Fruit fly (Drosophila melanogaster) whole organism, embryonic: ENCODE results near the gene Nxf3.

Experiments
- Adf1 ChIP-seq: fragments of 200-800 bp; sonication (Bioruptor generic); IDR thresholded peaks from 2 replicates; pipeline ENCODE4 v1.3.6; 2022; ENCODE audit warnings: missing biosample characterization, missing genetic modification characterization
- Aef1 ChIP-seq: fragments of 200-800 bp; sonication (Bioruptor generic); IDR thresholded peaks from 3 replicates; pipeline ENCODE4 v1.3.6; 2022; ENCODE audit warnings: missing biosample characterization, missing genetic modification characterization
- Atf6 ChIP-seq: fragments of 200-800 bp; sonication (Bioruptor generic); IDR thresholded peaks from 2 replicates; pipeline ENCODE4 v1.3.6; 2022; ENCODE audit warnings: missing biosample characterization, missing genetic modification characterization
- BtbVII ChIP-seq: fragments of 200-800 bp; sonication (Bioruptor generic); optimal IDR thresholded peaks from 3 replicates; lab custom pipeline; 2017; ENCODE audit warnings: missing biosample characterization, mild to moderate bottlenecking, missing genetic modification characterization
- CG10431 ChIP-seq: fragments of 200-800 bp; sonication (Bioruptor generic); optimal IDR thresholded peaks from 3 replicates; lab custom pipeline; 2018; ENCODE audit warnings: missing biosample characterization, mild to moderate bottlenecking, missing genetic modification characterization
- CG11398 ChIP-seq: fragments of 200-800 bp; sonication (Bioruptor generic); optimal IDR thresholded peaks from 2 replicates; lab custom pipeline; 2016; ENCODE audit warnings: missing biosample characterization, missing genetic modification characterization
- CG11456 ChIP-seq: fragments of 200-800 bp; sonication (Bioruptor generic); IDR thresholded peaks from 3 replicates; pipeline ENCODE4 v1.3.6; 2022; ENCODE audit warnings: missing biosample characterization, missing genetic modification characterization
- CG11560 ChIP-seq: fragments of 200-800 bp; sonication (Bioruptor generic); IDR thresholded peaks from 3 replicates; pipeline ENCODE4 v1.3.6; 2022; ENCODE audit warnings: missing biosample characterization, missing genetic modification characterization
- CG13287 ChIP-seq: fragments of 200-800 bp; sonication (Bioruptor generic); IDR thresholded peaks from 2 replicates; pipeline ENCODE4 v1.3.6; 2022; ENCODE audit warnings: missing biosample characterization, missing genetic modification characterization; ENCODE audit not compliant: partially characterized antibody
- CG13424 ChIP-seq: fragments of 200-800 bp; sonication (Bioruptor generic); optimal IDR thresholded peaks from 2 replicates; lab custom pipeline; 2019; ENCODE audit warnings: missing biosample characterization, mild to moderate bottlenecking, missing genetic modification characterization, moderate library complexity
- CG14050 ChIP-seq: fragments of 200-800 bp; sonication (Bioruptor generic); IDR thresholded peaks from 3 replicates; pipeline ENCODE4 v1.3.6; 2022; ENCODE audit warnings: missing biosample characterization, missing genetic modification characterization
- CG14441 ChIP-seq: fragments of 200-800 bp; sonication (Bioruptor generic); IDR thresholded peaks from 2 replicates; pipeline ENCODE4 v1.3.6; 2022; ENCODE audit warnings: missing biosample characterization, missing genetic modification characterization
- CG15011 ChIP-seq: fragments of 200-800 bp; sonication (Bioruptor generic); optimal IDR thresholded peaks from 3 replicates; lab custom pipeline; 2018; ENCODE audit warnings: missing biosample characterization, mild to moderate bottlenecking, missing genetic modification characterization
- CG15269 ChIP-seq: fragments of 200-800 bp; sonication (Bioruptor generic); optimal IDR thresholded peaks from 2 replicates; lab custom pipeline; 2018; ENCODE audit warnings: missing biosample characterization, mild to moderate bottlenecking, missing genetic modification characterization, moderate library complexity
- CG18476 ChIP-seq: fragments of 200-800 bp; sonication (Bioruptor generic); optimal IDR thresholded peaks from 2 replicates; lab custom pipeline; 2016; ENCODE audit warnings: missing biosample characterization, mild to moderate bottlenecking, missing genetic modification characterization
- CG18599 ChIP-seq: fragments of 200-800 bp; sonication (Bioruptor generic); optimal IDR thresholded peaks from 3 replicates; lab custom pipeline; 2017; ENCODE audit warnings: missing biosample characterization, missing genetic modification characterization, mild to moderate bottlenecking, moderate library complexity, missing genetic modification reagents
- CG2199 ChIP-seq: fragments of 200-800 bp; sonication (Bioruptor generic); IDR thresholded peaks from 3 replicates; pipeline ENCODE4 v1.3.6; 2022; ENCODE audit warnings: missing biosample characterization, missing genetic modification characterization
- CG3281 ChIP-seq: fragments of 200-800 bp; sonication (Bioruptor generic); optimal IDR thresholded peaks from 3 replicates; lab custom pipeline; 2017; ENCODE audit warnings: missing biosample characterization, mild to moderate bottlenecking, missing genetic modification characterization
- CG34224 ChIP-seq: fragments of 200-800 bp; sonication (Bioruptor generic); IDR thresholded peaks from 3 replicates; pipeline ENCODE4 v1.3.6; 2022; ENCODE audit warnings: missing biosample characterization, missing genetic modification characterization; ENCODE audit not compliant: partially characterized antibody
- CG3838 ChIP-seq: fragments of 200-800 bp; sonication (Bioruptor generic); optimal IDR thresholded peaks from 3 replicates; lab custom pipeline; 2016; ENCODE audit warnings: missing biosample characterization, missing genetic modification characterization
- CG4854 ChIP-seq: fragments of 200-800 bp; sonication (Bioruptor generic); optimal IDR thresholded peaks from 2 replicates; lab custom pipeline; 2016; ENCODE audit warnings: missing biosample characterization, missing genetic modification characterization, inconsistent platforms
- CG6654 ChIP-seq: fragments of 200-800 bp; sonication (Bioruptor generic); optimal IDR thresholded peaks from 2 replicates; lab custom pipeline; 2017; ENCODE audit warnings: missing biosample characterization, mild to moderate bottlenecking, missing genetic modification characterization
- CG7745 ChIP-seq: fragments of 200-800 bp; sonication (Bioruptor generic); optimal IDR thresholded peaks from 2 replicates; lab custom pipeline; 2018; ENCODE audit warnings: missing biosample characterization, mild to moderate bottlenecking, missing genetic modification characterization, moderate library complexity
- CG8388 ChIP-seq: fragments of 200-800 bp; sonication (Bioruptor generic); optimal IDR thresholded peaks from 2 replicates; lab custom pipeline; 2019; ENCODE audit warnings: missing biosample characterization, mild to moderate bottlenecking, missing genetic modification characterization, moderate library complexity
- CG8478 ChIP-seq: fragments of >200 bp; optimal IDR thresholded peaks from 2 replicates; lab custom pipeline; 2018
- CG8944 ChIP-seq: fragments of 200-800 bp; sonication (Bioruptor generic); optimal IDR thresholded peaks from 3 replicates; lab custom pipeline; 2016; ENCODE audit warnings: missing biosample characterization, missing genetic modification characterization
- CkIIα-i1 ChIP-seq: fragments of 200-800 bp; sonication (Bioruptor generic); IDR thresholded peaks from 2 replicates; pipeline ENCODE4 v1.3.6; 2022; ENCODE audit warnings: missing biosample characterization, missing genetic modification characterization
- CoRest ChIP-seq: fragments of 200-800 bp; sonication (Bioruptor generic); optimal IDR thresholded peaks from 3 replicates; lab custom pipeline; 2018; ENCODE audit warnings: missing biosample characterization, mild to moderate bottlenecking, missing genetic modification characterization, moderate library complexity
- CrebB ChIP-seq: fragments of 200-800 bp; sonication (Bioruptor generic); optimal IDR thresholded peaks from 3 replicates; lab custom pipeline; 2018; ENCODE audit warnings: missing biosample characterization, mild to moderate bottlenecking, missing genetic modification characterization
- Dref ChIP-seq: fragments of 200-800 bp; sonication (Bioruptor generic); IDR thresholded peaks from 2 replicates; pipeline ENCODE4 v1.3.6; 2022; ENCODE audit warnings: missing biosample characterization, missing genetic modification characterization
- Lpt ChIP-seq: fragments of >200 bp; optimal IDR thresholded peaks from 2 replicates; lab custom pipeline; 2018; ENCODE audit warnings: missing biosample characterization, missing genetic modification characterization
- Meics ChIP-seq: fragments of 200-800 bp; sonication (Bioruptor generic); optimal IDR thresholded peaks from 2 replicates; lab custom pipeline; 2017; ENCODE audit warnings: missing biosample characterization, mild to moderate bottlenecking, missing genetic modification characterization
- Scr ChIP-seq: fragments of 200-800 bp; sonication (Bioruptor generic); IDR thresholded peaks from 2 replicates; pipeline ENCODE4 v1.3.6; 2022; ENCODE audit warnings: missing biosample characterization, missing genetic modification characterization; ENCODE audit not compliant: partially characterized antibody
- Tbp ChIP-seq: fragments of >200 bp; optimal IDR thresholded peaks from 2 replicates; lab custom pipeline; 2018; ENCODE audit warnings: missing biosample characterization, missing genetic modification characterization
- ap ChIP-seq: fragments of 200-800 bp; sonication (Bioruptor generic); IDR thresholded peaks from 2 replicates; pipeline ENCODE4 v1.3.6; 2022; ENCODE audit warnings: missing biosample characterization, missing genetic modification characterization
- bbx ChIP-seq: fragments of 200-800 bp; sonication (Bioruptor generic); IDR thresholded peaks from 2 replicates; pipeline ENCODE4 v1.3.6; 2022; ENCODE audit warnings: missing biosample characterization, missing genetic modification characterization; ENCODE audit not compliant: partially characterized antibody
- br ChIP-seq: fragments of >200 bp; optimal IDR thresholded peaks from 2 replicates; lab custom pipeline; 2017
- chif ChIP-seq, 2 experiments: fragments of 200-800 bp; sonication (Bioruptor generic); optimal IDR thresholded peaks; 3 replicates each; lab custom pipeline; 2016; ENCODE audit warnings: missing biosample characterization in 2 of 2, missing genetic modification characterization in 2 of 2
- chm ChIP-seq: fragments of 200-800 bp; sonication (Bioruptor generic); IDR thresholded peaks from 2 replicates; pipeline ENCODE4 v1.3.6; 2022; ENCODE audit warnings: missing biosample characterization, missing genetic modification characterization
- chn ChIP-seq: fragments of 200-800 bp; sonication (Bioruptor generic); optimal IDR thresholded peaks from 2 replicates; lab custom pipeline; 2016; ENCODE audit warnings: missing biosample characterization, missing genetic modification characterization
- emc ChIP-seq: fragments of 200-800 bp; sonication (Bioruptor generic); optimal IDR thresholded peaks from 2 replicates; lab custom pipeline; 2016; ENCODE audit warnings: missing biosample characterization, missing genetic modification characterization
- kay ChIP-seq: fragments of 200-800 bp; sonication (Bioruptor generic); optimal IDR thresholded peaks from 2 replicates; lab custom pipeline; 2016; ENCODE audit warnings: missing biosample characterization, missing genetic modification characterization
- kni ChIP-seq: fragments of 200-800 bp; sonication (Bioruptor generic); optimal IDR thresholded peaks from 3 replicates; lab custom pipeline; 2017; ENCODE audit warnings: mild to moderate bottlenecking, missing biosample characterization, missing genetic modification reagents, missing genetic modification characterization
- nau ChIP-seq: fragments of 200-800 bp; sonication (Bioruptor generic); optimal IDR thresholded peaks from 3 replicates; lab custom pipeline; 2017; ENCODE audit warnings: missing biosample characterization, mild to moderate bottlenecking, missing genetic modification characterization, missing genetic modification reagents
- nerfin-2 ChIP-seq: fragments of 200-800 bp; sonication (Bioruptor generic); IDR thresholded peaks from 2 replicates; pipeline ENCODE4 v1.3.6; 2022; ENCODE audit warnings: missing biosample characterization, missing genetic modification characterization; ENCODE audit not compliant: partially characterized antibody
- tll ChIP-seq, 2 experiments: fragments of 200-800 bp in 1 of 2; fragments of >200 bp in 1 of 2; sonication (Bioruptor generic) in 1 of 2; optimal IDR thresholded peaks; 2 replicates each; lab custom pipeline; 2017 to 2019; ENCODE audit warnings: missing biosample characterization in 2 of 2, missing genetic modification characterization in 2 of 2, mild to moderate bottlenecking in 1 of 2, moderate library complexity in 1 of 2
- usp ChIP-seq: fragments of >200 bp; optimal IDR thresholded peaks from 2 replicates; lab custom pipeline; 2017; ENCODE audit warnings: missing biosample characterization, missing genetic modification characterization
- yki ChIP-seq: fragments of >200 bp; optimal IDR thresholded peaks from 3 replicates; lab custom pipeline; 2018
- z ChIP-seq: fragments of 200-800 bp; sonication (Bioruptor generic); IDR thresholded peaks from 3 replicates; pipeline ENCODE4 v1.3.6; 2022; ENCODE audit warnings: missing biosample characterization, missing genetic modification characterization

Gene Nxf3

dm6 chr3L:13919794-13920631, 45.0 kb upstream of the Nxf3 start (continued):
- TF ChIP-seq CG8944, result peak; percentile 87
- TF ChIP-seq Adf1 (GFP tag; lab: Robert Waterston, UW), result peak; percentile 5
- peak; percentile 78 for TF ChIP-seq CG6654 (GFP tag; lab: Kevin White, UChicago)
- peak; percentile 64; the same call in 2 of the 3 replicates for TF ChIP-seq CG14050 (GFP tag; lab: Robert Waterston, UW)
- peak; percentile 90 for TF ChIP-seq CG15269 (tag; lab: Kevin White, UChicago)
- peak; percentile 93 for TF ChIP-seq CG13424
- TF ChIP-seq nerfin-2 (GFP tag; lab: Robert Waterston, UW), result no peak
- TF ChIP-seq bbx (GFP tag; lab: Robert Waterston, UW), result peak; percentile 56
- peak; percentile 80 for TF ChIP-seq CG14441 (GFP tag; lab: Robert Waterston, UW)
- no peak for TF ChIP-seq CG7745 (tag; lab: Kevin White, UChicago)
- peak; percentile 71 for TF ChIP-seq ap (GFP tag; lab: Robert Waterston, UW)
- TF ChIP-seq yki (lab: Kevin White, UChicago), result peak; percentile 92
- peak; percentile 80 for TF ChIP-seq CG11456 (GFP tag; lab: Robert Waterston, UW)
- peak; percentile 97 for TF ChIP-seq CoRest
- TF ChIP-seq CG8478 (lab: Kevin White, UChicago), result no peak
- peak; percentile 86 for TF ChIP-seq CG3838 (GFP tag; lab: Kevin White, UChicago)
- TF ChIP-seq Tbp (GFP tag; lab: Kevin White, UChicago), result no peak
- TF ChIP-seq Lpt (GFP tag; lab: Kevin White, UChicago), result no peak
- peak; percentile 59 for TF ChIP-seq CG13287 (GFP tag; lab: Robert Waterston, UW)
- peak; percentile 95 for TF ChIP-seq CG3281
- peak; percentile 68; the same call in 2 of the 3 replicates for TF ChIP-seq CG34224 (GFP tag; lab: Robert Waterston, UW)
- TF ChIP-seq Meics, result peak; percentile 95
- peak; percentile 84 for TF ChIP-seq kni (GFP tag; lab: Kevin White, UChicago)
- TF ChIP-seq br (lab: Kevin White, UChicago), result no peak
- peak; percentile 94 for TF ChIP-seq BtbVII
- peak; percentile 89 to 92 for TF ChIP-seq chif (GFP tag; optimal IDR thresholded peaks at IDR 0.05; lab: Kevin White, UChicago)
- peak; percentile 84 for TF ChIP-seq kay
- peak; percentile 21 for TF ChIP-seq chm (GFP tag; lab: Robert Waterston, UW)
- TF ChIP-seq Atf6 (GFP tag; lab: Robert Waterston, UW), result peak; percentile 82
- TF ChIP-seq Aef1, result peak; percentile 78
- peak; percentile 90 for TF ChIP-seq CG18476
- peak in 1 of 2 experiments; percentile 26 for TF ChIP-seq tll (GFP tag; optimal IDR thresholded peaks at IDR 0.05; lab: Kevin White, UChicago)
- peak; percentile 74 for TF ChIP-seq CrebB (tag; lab: Kevin White, UChicago)
- TF ChIP-seq CG11398, result peak; percentile 80
- peak; percentile 61 for TF ChIP-seq CG10431 (GFP tag; lab: Kevin White, UChicago)
- peak; percentile 89 for TF ChIP-seq CG15011 (GFP tag; lab: Kevin White, UChicago)
- TF ChIP-seq CkIIα-i1, result no peak
- TF ChIP-seq Scr (GFP tag; lab: Robert Waterston, UW), result no peak
- TF ChIP-seq nau (GFP tag; lab: Kevin White, UChicago), result peak; percentile 91
- peak; percentile 83 for TF ChIP-seq chn (GFP tag; lab: Kevin White, UChicago)
- no peak for TF ChIP-seq Dref (GFP tag; lab: Robert Waterston, UW)
- peak; percentile 93 for TF ChIP-seq CG18599
- TF ChIP-seq CG4854 (GFP tag; lab: Kevin White, UChicago), result peak; percentile 72
- peak; percentile 34; the same call in 1 of the 3 replicates for TF ChIP-seq z (GFP tag; lab: Robert Waterston, UW)
- peak; percentile 89 for TF ChIP-seq CG8388 (GFP tag; lab: Kevin White, UChicago)
- peak; percentile 60 for TF ChIP-seq emc
- peak; percentile 37; the same call in 2 of the 3 replicates for TF ChIP-seq CG2199 (GFP tag; lab: Robert Waterston, UW)
- no peak for TF ChIP-seq usp (GFP tag; lab: Kevin White, UChicago)
- TF ChIP-seq CG11560 (tag; lab: Robert Waterston, UW), result peak; percentile 79; the same call in 2 of the 3 replicates
